Fruit fly (Drosophila melanogaster) whole organism, embryonic: ENCODE data around the gene CG43295.

Source experiments
- CG10321 ChIP-seq: fragments of 200-800 bp; sonication (Bioruptor generic); IDR thresholded peaks from 2 replicates; pipeline ENCODE4 v1.3.6; 2022; ENCODE audit warnings: missing biosample characterization, missing genetic modification characterization
- CG10959 ChIP-seq: fragments of 200-800 bp; sonication (Bioruptor generic); IDR thresholded peaks from 2 replicates; pipeline ENCODE4 v1.3.6; 2022; ENCODE audit warnings: missing biosample characterization, missing genetic modification characterization
- CG11247 ChIP-seq: fragments of 200-800 bp; sonication (Bioruptor generic); IDR thresholded peaks from 2 replicates; pipeline ENCODE4 v1.3.6; 2022; ENCODE audit warnings: missing biosample characterization, missing genetic modification characterization
- CG11456 ChIP-seq: fragments of 200-800 bp; sonication (Bioruptor generic); IDR thresholded peaks from 3 replicates; pipeline ENCODE4 v1.3.6; 2022; ENCODE audit warnings: missing biosample characterization, missing genetic modification characterization
- CG11695 ChIP-seq: fragments of 200-800 bp; sonication (Bioruptor generic); IDR thresholded peaks from 3 replicates; pipeline ENCODE4 v1.3.6; 2022; ENCODE audit warnings: missing biosample characterization, missing genetic modification characterization
- CG11696 ChIP-seq: fragments of 200-800 bp; sonication (Bioruptor generic); IDR thresholded peaks from 2 replicates; pipeline ENCODE4 v1.3.6; 2022; ENCODE audit warnings: missing biosample characterization, missing genetic modification characterization
- CG12219 ChIP-seq: fragments of 200-800 bp; sonication (Bioruptor generic); optimal IDR thresholded peaks from 3 replicates; lab custom pipeline; 2018; ENCODE audit warnings: missing biosample characterization, mild to moderate bottlenecking, missing genetic modification characterization
- CG13287 ChIP-seq: fragments of 200-800 bp; sonication (Bioruptor generic); IDR thresholded peaks from 2 replicates; pipeline ENCODE4 v1.3.6; 2022; ENCODE audit warnings: missing biosample characterization, missing genetic modification characterization; ENCODE audit not compliant: partially characterized antibody
- CG13624 ChIP-seq: fragments of 200-800 bp; sonication (Bioruptor generic); optimal IDR thresholded peaks from 2 replicates; lab custom pipeline; 2016; ENCODE audit warnings: missing biosample characterization, missing genetic modification characterization
- CG14441 ChIP-seq: fragments of 200-800 bp; sonication (Bioruptor generic); IDR thresholded peaks from 2 replicates; pipeline ENCODE4 v1.3.6; 2022; ENCODE audit warnings: missing biosample characterization, missing genetic modification characterization
- CG17568 ChIP-seq: fragments of 200-800 bp; sonication (Bioruptor generic); optimal IDR thresholded peaks from 2 replicates; lab custom pipeline; 2018; ENCODE audit warnings: missing biosample characterization, mild to moderate bottlenecking, missing genetic modification characterization, moderate library complexity
- CG30431 ChIP-seq: fragments of 200-800 bp; sonication (Bioruptor generic); optimal IDR thresholded peaks from 2 replicates; lab custom pipeline; 2017; ENCODE audit warnings: missing biosample characterization, missing genetic modification characterization
- CG32772 ChIP-seq: fragments of 200-800 bp; sonication (Bioruptor generic); IDR thresholded peaks from 2 replicates; pipeline ENCODE4 v1.3.6; 2022; ENCODE audit warnings: missing biosample characterization, missing genetic modification characterization
- CG33213 ChIP-seq: fragments of 200-800 bp; sonication (Bioruptor generic); optimal IDR thresholded peaks from 3 replicates; lab custom pipeline; 2016; ENCODE audit warnings: missing biosample characterization, missing genetic modification characterization
- CG34224 ChIP-seq: fragments of 200-800 bp; sonication (Bioruptor generic); IDR thresholded peaks from 3 replicates; pipeline ENCODE4 v1.3.6; 2022; ENCODE audit warnings: missing biosample characterization, missing genetic modification characterization; ENCODE audit not compliant: partially characterized antibody
- CG3995 ChIP-seq: fragments of 200-800 bp; sonication (Bioruptor generic); optimal IDR thresholded peaks from 3 replicates; lab custom pipeline; 2016; ENCODE audit warnings: missing biosample characterization, missing genetic modification characterization
- CG6813 ChIP-seq: fragments of 200-800 bp; sonication (Bioruptor generic); optimal IDR thresholded peaks from 2 replicates; lab custom pipeline; 2017; ENCODE audit warnings: missing biosample characterization, missing genetic modification characterization, mild to moderate bottlenecking, moderate library complexity, missing genetic modification reagents
- CG6854 ChIP-seq: fragments of 200-800 bp; sonication (Bioruptor generic); optimal IDR thresholded peaks from 3 replicates; lab custom pipeline; 2017; ENCODE audit warnings: missing biosample characterization, mild to moderate bottlenecking, missing genetic modification characterization
- CG9609 ChIP-seq: fragments of 200-800 bp; sonication (Bioruptor generic); optimal IDR thresholded peaks from 3 replicates; lab custom pipeline; 2016; ENCODE audit warnings: missing biosample characterization, missing genetic modification characterization
- CTCF ChIP-seq: fragments of 200-800 bp; sonication (Bioruptor generic); optimal IDR thresholded peaks from 2 replicates; lab custom pipeline; 2017; ENCODE audit warnings: missing biosample characterization, mild to moderate bottlenecking, missing genetic modification characterization, moderate library complexity
- Dek ChIP-seq: fragments of 200-800 bp; sonication (Bioruptor generic); optimal IDR thresholded peaks from 3 replicates; lab custom pipeline; 2019; ENCODE audit warnings: missing biosample characterization, mild to moderate bottlenecking, missing genetic modification characterization, moderate library complexity
- Ets97D ChIP-seq: fragments of 200-800 bp; sonication (Bioruptor generic); optimal IDR thresholded peaks from 3 replicates; lab custom pipeline; 2016; ENCODE audit warnings: missing biosample characterization, missing genetic modification characterization
- Hr51 ChIP-seq, 2 experiments: fragments of 200-800 bp; sonication (Bioruptor generic); optimal IDR thresholded peaks; 2 replicates in 1 of 2; 3 replicates in 1 of 2; lab custom pipeline; 2016 to 2018; ENCODE audit warnings: missing biosample characterization in 2 of 2, missing genetic modification characterization in 2 of 2, mild to moderate bottlenecking in 1 of 2, moderate library complexity in 1 of 2
- Jarid2 ChIP-seq: fragments of 200-800 bp; sonication (Bioruptor generic); optimal IDR thresholded peaks from 3 replicates; lab custom pipeline; 2017; ENCODE audit warnings: mild to moderate bottlenecking, missing biosample characterization, missing genetic modification reagents, missing genetic modification characterization
- Mad ChIP-seq: fragments of 200-800 bp; sonication (Bioruptor generic); optimal IDR thresholded peaks from 2 replicates; lab custom pipeline; 2016; ENCODE audit warnings: missing biosample characterization, missing genetic modification characterization
- Nf-YB ChIP-seq: fragments of 200-800 bp; sonication (Bioruptor generic); optimal IDR thresholded peaks from 3 replicates; lab custom pipeline; 2019; ENCODE audit warnings: missing biosample characterization, mild to moderate bottlenecking, missing genetic modification characterization, moderate library complexity
- Side ChIP-seq: fragments of 200-800 bp; sonication (Bioruptor generic); optimal IDR thresholded peaks from 2 replicates; lab custom pipeline; 2016; ENCODE audit warnings: missing biosample characterization, missing genetic modification characterization
- Sin3A ChIP-seq: fragments of >200 bp; optimal IDR thresholded peaks from 2 replicates; lab custom pipeline; 2018
- Spps ChIP-seq: fragments of 200-800 bp; sonication (Bioruptor generic); optimal IDR thresholded peaks from 2 replicates; lab custom pipeline; 2018; ENCODE audit warnings: missing biosample characterization, mild to moderate bottlenecking, missing genetic modification characterization
- Stat92E ChIP-seq, 3 experiments: fragments of >200 bp in 2 of 3; fragments of 200-800 bp in 1 of 3; sonication (Bioruptor generic) in 1 of 3; optimal IDR thresholded peaks; 2 replicates each; lab custom pipeline; 2017 to 2019; ENCODE audit warnings: missing biosample characterization in 3 of 3, missing genetic modification characterization in 3 of 3, mild to moderate bottlenecking in 1 of 3, moderate library complexity in 1 of 3
- Vsx1 ChIP-seq: fragments of 200-800 bp; sonication (Bioruptor generic); optimal IDR thresholded peaks from 2 replicates; lab custom pipeline; 2017; ENCODE audit warnings: missing biosample characterization, mild to moderate bottlenecking, missing genetic modification characterization, missing genetic modification reagents
- YL-1 ChIP-seq: fragments of 200-800 bp; sonication (Bioruptor generic); optimal IDR thresholded peaks from 3 replicates; lab custom pipeline; 2017; ENCODE audit warnings: missing biosample characterization, mild to moderate bottlenecking, missing genetic modification characterization
- ab ChIP-seq: fragments of 200-800 bp; sonication (Bioruptor generic); optimal IDR thresholded peaks from 2 replicates; lab custom pipeline; 2016; ENCODE audit warnings: missing biosample characterization, missing genetic modification characterization
- amos ChIP-seq: fragments of 200-800 bp; sonication (Bioruptor generic); IDR thresholded peaks from 2 replicates; pipeline ENCODE4 v1.3.6; 2022; ENCODE audit warnings: missing biosample characterization, missing genetic modification characterization; ENCODE audit not compliant: partially characterized antibody
- az2 ChIP-seq: fragments of 200-800 bp; sonication (Bioruptor generic); optimal IDR thresholded peaks from 3 replicates; lab custom pipeline; 2016; ENCODE audit warnings: missing biosample characterization, missing genetic modification characterization
- cato ChIP-seq: fragments of 200-800 bp; sonication (Bioruptor generic); optimal IDR thresholded peaks from 2 replicates; lab custom pipeline; 2016; ENCODE audit warnings: missing biosample characterization, missing genetic modification characterization, borderline replicate concordance
- ci ChIP-seq: fragments of 200-800 bp; sonication (Bioruptor generic); IDR thresholded peaks from 3 replicates; pipeline ENCODE4 v1.3.6; 2022; ENCODE audit warnings: missing biosample characterization, missing genetic modification characterization
- cwo ChIP-seq: fragments of 200-800 bp; sonication (Bioruptor generic); optimal IDR thresholded peaks from 3 replicates; lab custom pipeline; 2017; ENCODE audit warnings: missing biosample characterization, missing genetic modification characterization, mild to moderate bottlenecking, moderate library complexity, missing genetic modification reagents
- disco-r ChIP-seq: fragments of 200-800 bp; sonication (Bioruptor generic); optimal IDR thresholded peaks from 2 replicates; lab custom pipeline; 2016; ENCODE audit warnings: missing biosample characterization, missing genetic modification characterization
- gce ChIP-seq: fragments of 200-800 bp; sonication (Bioruptor generic); IDR thresholded peaks from 3 replicates; pipeline ENCODE4 v1.3.6; 2022; ENCODE audit warnings: missing biosample characterization, missing genetic modification characterization
- gro ChIP-seq: fragments of 200-800 bp; sonication (Bioruptor generic); optimal IDR thresholded peaks from 2 replicates; lab custom pipeline; 2016; ENCODE audit warnings: missing biosample characterization, missing genetic modification characterization
- lilli ChIP-seq: fragments of 200-800 bp; sonication (Bioruptor generic); optimal IDR thresholded peaks from 3 replicates; lab custom pipeline; 2016; ENCODE audit warnings: missing biosample characterization, missing genetic modification characterization
- otp ChIP-seq: fragments of 200-800 bp; sonication (Bioruptor generic); IDR thresholded peaks from 3 replicates; pipeline ENCODE4, ENCODE4 v1.3.6; 2022; ENCODE audit warnings: missing biosample characterization, missing genetic modification characterization
- p53 ChIP-seq: fragments of 200-800 bp; sonication (Bioruptor generic); optimal IDR thresholded peaks from 2 replicates; lab custom pipeline; 2016; ENCODE audit warnings: missing biosample characterization, missing genetic modification characterization
- pfk ChIP-seq: fragments of 200-800 bp; sonication (Bioruptor generic); optimal IDR thresholded peaks from 2 replicates; lab custom pipeline; 2018; ENCODE audit warnings: missing biosample characterization, mild to moderate bottlenecking, missing genetic modification characterization, moderate library complexity
- pzg ChIP-seq: fragments of 200-800 bp; sonication (Bioruptor generic); optimal IDR thresholded peaks from 3 replicates; lab custom pipeline; 2018; ENCODE audit warnings: missing biosample characterization, mild to moderate bottlenecking, missing genetic modification characterization, moderate library complexity
- repo ChIP-seq: fragments of 200-800 bp; sonication (Bioruptor generic); optimal IDR thresholded peaks from 2 replicates; lab custom pipeline; 2016; ENCODE audit warnings: missing biosample characterization, missing genetic modification characterization
- ro ChIP-seq: fragments of 200-800 bp; sonication (Bioruptor generic); IDR thresholded peaks from 2 replicates; pipeline ENCODE4 v1.3.6; 2022; ENCODE audit warnings: missing biosample characterization, missing genetic modification characterization
- tap ChIP-seq: fragments of 200-800 bp; optimal IDR thresholded peaks from 3 replicates; lab custom pipeline; 2019; ENCODE audit warnings: missing biosample characterization, mild to moderate bottlenecking, missing genetic modification characterization, moderate library complexity
- z ChIP-seq: fragments of 200-800 bp; sonication (Bioruptor generic); IDR thresholded peaks from 3 replicates; pipeline ENCODE4 v1.3.6; 2022; ENCODE audit warnings: missing biosample characterization, missing genetic modification characterization

Gene CG43295

DNA sequence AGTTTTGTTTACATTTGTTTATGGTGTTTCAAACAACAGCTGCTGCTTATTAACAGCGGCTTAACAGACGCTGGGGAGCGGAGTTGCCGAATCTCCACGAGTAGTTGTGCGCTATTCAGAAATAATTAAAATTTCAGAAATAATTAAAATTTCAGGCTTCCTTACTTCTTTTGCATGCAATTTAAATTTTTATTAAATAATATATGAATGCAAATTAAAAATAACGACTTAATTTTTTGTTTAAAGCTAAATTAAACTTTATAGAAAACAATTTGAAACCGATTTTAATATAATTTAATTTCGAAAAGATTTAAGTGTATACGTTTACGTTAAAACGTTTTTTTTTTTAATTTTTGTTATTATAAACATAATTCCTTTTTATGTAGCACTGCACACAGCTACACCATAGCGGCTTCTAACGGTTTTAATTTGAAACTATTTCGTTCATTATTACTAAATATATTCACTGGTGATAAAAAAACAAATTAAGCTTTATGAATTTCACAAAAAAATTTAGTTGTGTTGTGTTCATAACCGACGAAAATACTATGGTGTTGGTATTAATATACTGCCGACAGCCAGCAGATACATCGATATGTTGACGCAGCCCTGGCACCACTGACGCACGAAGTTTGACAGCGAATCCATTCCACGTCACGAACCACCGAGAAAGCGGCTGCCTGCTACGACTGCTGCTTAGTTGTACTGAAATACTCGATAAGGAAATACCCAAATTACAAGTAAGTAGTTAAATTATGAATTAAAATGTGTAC is 23.5 kb downstream of the CG43295 start, which contains the start of gene SsRbeta (continued):
- TF ChIP-seq Stat92E (GFP tag; optimal IDR thresholded peaks at IDR 0.05; lab: Kevin White, UChicago) = no peak
- no peak for TF ChIP-seq ab
- TF ChIP-seq cato = no peak
- peak; percentile 88 for TF ChIP-seq Ets97D (GFP tag; lab: Kevin White, UChicago)
- TF ChIP-seq CG9609 = peak; percentile 23
- peak; percentile 88; the same call in 1 of the 2 replicates for TF ChIP-seq amos (GFP tag; lab: Robert Waterston, UW)
- no peak for TF ChIP-seq Mad (GFP tag; lab: Kevin White, UChicago)
- TF ChIP-seq CG11247 (GFP tag; lab: Robert Waterston, UW) = peak; percentile 56
- peak; percentile 43 for TF ChIP-seq CG13624 (GFP tag; lab: Kevin White, UChicago)
- TF ChIP-seq p53 (GFP tag; lab: Kevin White, UChicago) = no peak
- TF ChIP-seq repo (GFP tag; lab: Kevin White, UChicago) = no peak
- peak; percentile 79 for TF ChIP-seq CG13287 (GFP tag; lab: Robert Waterston, UW)
- no peak for TF ChIP-seq CG33213 (GFP tag; lab: Kevin White, UChicago)
- peak; percentile 3 for TF ChIP-seq CTCF (GFP tag; lab: Kevin White, UChicago)
- TF ChIP-seq ro = no peak
- TF ChIP-seq otp (GFP tag; lab: Robert Waterston, UW) = no peak
- no peak for TF ChIP-seq CG6813 (GFP tag; lab: Kevin White, UChicago)
- TF ChIP-seq CG34224 (GFP tag; lab: Robert Waterston, UW) = peak; percentile 59
- TF ChIP-seq cwo (GFP tag; lab: Kevin White, UChicago) = no peak
- no peak for TF ChIP-seq Dek (tag; lab: Kevin White, UChicago)
- peak; percentile 37 for TF ChIP-seq Jarid2 (GFP tag; lab: Kevin White, UChicago)
- TF ChIP-seq CG17568 (GFP tag; lab: Kevin White, UChicago) = no peak
- TF ChIP-seq gce (GFP tag; lab: Robert Waterston, UW) = no peak; the same call in 2 of the 3 replicates
- TF ChIP-seq CG11696 (GFP tag; lab: Robert Waterston, UW) = peak; percentile 56
- peak; percentile 60; the same call in 2 of the 3 replicates for TF ChIP-seq CG11695 (GFP tag; lab: Robert Waterston, UW)
- no peak for TF ChIP-seq disco-r (GFP tag; lab: Kevin White, UChicago)
- TF ChIP-seq CG10321 (GFP tag; lab: Robert Waterston, UW) = peak; percentile 31; the same call in 1 of the 2 replicates
- peak; percentile 90 for TF ChIP-seq YL-1 (GFP tag; lab: Kevin White, UChicago)
- TF ChIP-seq tap (tag; lab: Kevin White, UChicago) = no peak
- TF ChIP-seq pzg = peak; percentile 91
- no peak for TF ChIP-seq z (GFP tag; lab: Robert Waterston, UW)
- TF ChIP-seq CG12219 (GFP tag; lab: Kevin White, UChicago) = no peak
- peak; percentile 48; the same call in 1 of the 2 replicates for TF ChIP-seq CG32772 (GFP tag; lab: Robert Waterston, UW)
- no peak for TF ChIP-seq pfk
- peak; percentile 43 for TF ChIP-seq CG14441 (GFP tag; lab: Robert Waterston, UW)
- TF ChIP-seq CG3995 = no peak
- peak; percentile 43 for TF ChIP-seq gro (GFP tag; lab: Kevin White, UChicago)
- no peak for TF ChIP-seq Nf-YB
- TF ChIP-seq CG10959 (GFP tag; lab: Robert Waterston, UW) = no peak
- no peak for TF ChIP-seq lilli (GFP tag; lab: Kevin White, UChicago)
- no peak for TF ChIP-seq Vsx1 (GFP tag; lab: Kevin White, UChicago)
- TF ChIP-seq az2 (GFP tag; lab: Kevin White, UChicago) = no peak
- no peak for TF ChIP-seq CG6854 (GFP tag; lab: Kevin White, UChicago)
- peak; percentile 3 to 57 for TF ChIP-seq Hr51 (GFP tag; optimal IDR thresholded peaks at IDR 0.05; lab: Kevin White, UChicago)
- no peak for TF ChIP-seq Side (GFP tag; lab: Kevin White, UChicago)
- peak; percentile 37 for TF ChIP-seq Sin3A (lab: Kevin White, UChicago)
- TF ChIP-seq Spps (tag; lab: Kevin White, UChicago) = no peak
- TF ChIP-seq ci (GFP tag; lab: Robert Waterston, UW) = peak; percentile 83
- peak; percentile 64 for TF ChIP-seq CG11456 (GFP tag; lab: Robert Waterston, UW)
- TF ChIP-seq CG30431 (GFP tag; lab: Kevin White, UChicago) = no peak
